Fruit fly (Drosophila melanogaster): ENCODE data around the gene CG13088.

DNA sequence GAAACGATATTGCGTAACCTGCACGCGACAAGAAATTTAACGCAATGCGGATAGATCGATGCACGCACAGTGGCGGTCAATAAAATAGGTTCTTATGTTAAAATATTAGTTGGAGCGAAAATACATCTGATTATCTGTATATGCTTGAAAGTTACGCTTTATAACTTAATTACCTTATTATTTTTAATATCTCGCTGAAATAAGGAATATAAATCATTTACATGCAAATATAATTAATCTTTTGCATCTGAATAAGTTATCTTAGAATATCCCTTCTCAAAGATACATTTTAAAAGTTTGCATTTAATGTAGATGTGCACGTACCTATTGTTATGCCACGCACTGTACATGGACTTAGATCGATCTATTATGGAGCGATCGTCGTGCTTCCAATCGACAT is 17.1 kb upstream of the CG13088 start:
- TF ChIP-seq pan (optimal IDR thresholded peaks at IDR 0.05) (no peak), Dll (optimal IDR thresholded peaks at IDR 0.05) (no peak), CG8478 (optimal IDR thresholded peaks at IDR 0.05) (no peak), psq (optimal IDR thresholded peaks at IDR 0.05) (no peak)

All from whole organism.